Worm (Caenorhabditis elegans) whole organism, late embryonic: ENCODE measurements around the gene T11F8.1.

Experiments used
- C08G9.2 ChIP-seq: sonication (generic microtip); optimal IDR thresholded peaks from 2 replicates; lab custom pipeline; 2016; ENCODE audit warnings: mild to moderate bottlenecking, missing genetic modification characterization, moderate library complexity, missing compliant biosample characterization
- C38D4.7 ChIP-seq: fragments of 200-800 bp; sonication (Bioruptor generic); optimal IDR thresholded peaks from 2 replicates; lab custom pipeline; 2018; ENCODE audit warnings: mild to moderate bottlenecking, missing genetic modification characterization, moderate library complexity, missing compliant biosample characterization
- K09A11.1 ChIP-seq: sonication (generic microtip); optimal IDR thresholded peaks from 2 replicates; lab custom pipeline; 2017; ENCODE audit warnings: antibody characterized with exemption, mild to moderate bottlenecking, missing genetic modification characterization, missing compliant biosample characterization; ENCODE audit not compliant: insufficient read depth
- T23F11.4 ChIP-seq: fragments of 200-800 bp; sonication (Bioruptor generic); optimal IDR thresholded peaks from 2 replicates; lab custom pipeline; 2018; ENCODE audit warnings: mild to moderate bottlenecking, missing genetic modification characterization, missing compliant biosample characterization
- ama-1 ChIP-seq: fragments of 150-350 bp; optimal IDR thresholded peaks from 2 replicates; lab custom pipeline; 2014
- ceh-19 ChIP-seq: fragments of 200-800 bp; sonication (Bioruptor generic); optimal IDR thresholded peaks from 2 replicates; lab custom pipeline; 2018; ENCODE audit warnings: mild to moderate bottlenecking, missing genetic modification characterization, missing compliant biosample characterization
- ceh-2 ChIP-seq: sonication (generic microtip); optimal IDR thresholded peaks from 2 replicates; lab custom pipeline; 2016; ENCODE audit warnings: missing genotype, missing genetic modification characterization, missing compliant biosample characterization
- ceh-24 ChIP-seq: sonication (generic microtip); optimal IDR thresholded peaks from 2 replicates; lab custom pipeline; 2016; ENCODE audit warnings: mild to moderate bottlenecking, missing genetic modification characterization, missing compliant biosample characterization
- ceh-30 ChIP-seq: fragments of 150-350 bp; optimal IDR thresholded peaks from 2 replicates; lab custom pipeline; 2014; ENCODE audit warnings: missing biosample characterization, missing genetic modification characterization
- ceh-31 ChIP-seq: sonication (generic microtip); optimal IDR thresholded peaks from 2 replicates; lab custom pipeline; 2016; ENCODE audit warnings: missing genetic modification characterization, missing compliant biosample characterization
- ceh-34 ChIP-seq: sonication (generic microtip); optimal IDR thresholded peaks from 2 replicates; lab custom pipeline; 2016; ENCODE audit warnings: mild to moderate bottlenecking, missing genetic modification characterization, missing compliant biosample characterization
- ceh-9 ChIP-seq: sonication (generic microtip); optimal IDR thresholded peaks from 2 replicates; lab custom pipeline; 2016; ENCODE audit warnings: mild to moderate bottlenecking, missing genetic modification characterization, inconsistent platforms, missing compliant biosample characterization
- che-1 ChIP-seq: sonication (generic microtip); optimal IDR thresholded peaks from 2 replicates; lab custom pipeline; 2016; ENCODE audit warnings: mild to moderate bottlenecking, missing genetic modification characterization, missing compliant biosample characterization
- dmd-4 ChIP-seq: sonication (generic microtip); optimal IDR thresholded peaks from 2 replicates; lab custom pipeline; 2016; ENCODE audit warnings: borderline replicate concordance, missing genetic modification characterization, missing compliant biosample characterization
- elt-2 ChIP-seq: sonication (generic microtip); optimal IDR thresholded peaks from 2 replicates; lab custom pipeline; 2016; ENCODE audit warnings: missing genetic modification reagents, missing genetic modification characterization, missing compliant biosample characterization
- fkh-6 ChIP-seq: sonication (generic microtip); optimal IDR thresholded peaks from 2 replicates; lab custom pipeline; 2016; ENCODE audit warnings: missing genetic modification characterization, missing compliant biosample characterization
- gmeb-2 ChIP-seq: sonication (generic microtip); optimal IDR thresholded peaks from 2 replicates; lab custom pipeline; 2016; ENCODE audit warnings: missing genetic modification characterization, inconsistent platforms, missing compliant biosample characterization
- hlh-15 ChIP-seq: sonication (generic microtip); optimal IDR thresholded peaks from 2 replicates; lab custom pipeline; 2016; ENCODE audit warnings: missing genetic modification characterization, missing compliant biosample characterization
- lim-6 ChIP-seq: sonication (generic microtip); optimal IDR thresholded peaks from 2 replicates; lab custom pipeline; 2016; ENCODE audit warnings: missing genetic modification characterization, missing compliant biosample characterization
- madf-2 ChIP-seq: sonication (generic microtip); optimal IDR thresholded peaks from 2 replicates; lab custom pipeline; 2017; ENCODE audit warnings: missing genetic modification characterization, missing compliant biosample characterization
- mec-3 ChIP-seq: sonication (generic microtip); optimal IDR thresholded peaks from 2 replicates; lab custom pipeline; 2016; ENCODE audit warnings: borderline replicate concordance, missing genetic modification characterization, missing compliant biosample characterization
- nfya-1 ChIP-seq: sonication (generic microtip); optimal IDR thresholded peaks from 2 replicates; lab custom pipeline; 2017; ENCODE audit warnings: missing genetic modification characterization, mild to moderate bottlenecking, missing compliant biosample characterization, antibody characterized with exemption, moderate library complexity
- nhr-232 ChIP-seq: sonication (generic microtip); optimal IDR thresholded peaks from 2 replicates; lab custom pipeline; 2016; ENCODE audit warnings: missing genetic modification characterization, missing compliant biosample characterization
- npax-4 ChIP-seq: sonication (generic microtip); optimal IDR thresholded peaks from 2 replicates; lab custom pipeline; 2016; ENCODE audit warnings: missing genetic modification characterization, missing compliant biosample characterization
- pag-3 ChIP-seq: sonication (generic microtip); optimal IDR thresholded peaks from 2 replicates; lab custom pipeline; 2016; ENCODE audit warnings: missing compliant biosample characterization, missing genetic modification characterization, borderline replicate concordance
- pax-1 ChIP-seq: fragments of 150-350 bp; optimal IDR thresholded peaks from 2 replicates; lab custom pipeline; 2014; ENCODE audit warnings: missing biosample characterization, missing genetic modification characterization
- pha-4 ChIP-seq: fragments of 150-350 bp; optimal IDR thresholded peaks from 2 replicates; lab custom pipeline; 2018; ENCODE audit warnings: missing biosample characterization, missing genetic modification reagents, missing genetic modification characterization
- pros-1 ChIP-seq: fragments of 150-350 bp; optimal IDR thresholded peaks from 2 replicates; lab custom pipeline; 2014; ENCODE audit warnings: missing biosample characterization, missing genetic modification reagents, missing genetic modification characterization
- ref-2 ChIP-seq: sonication (generic microtip); optimal IDR thresholded peaks from 2 replicates; lab custom pipeline; 2016; ENCODE audit warnings: missing genetic modification characterization, missing compliant biosample characterization
- sox-4 ChIP-seq: sonication (generic microtip); optimal IDR thresholded peaks from 2 replicates; lab custom pipeline; 2017; ENCODE audit warnings: mild to moderate bottlenecking, missing genetic modification characterization, inconsistent platforms, missing compliant biosample characterization
- tbx-7 ChIP-seq: sonication (generic microtip); optimal IDR thresholded peaks from 2 replicates; lab custom pipeline; 2016; ENCODE audit warnings: missing genotype, missing genetic modification characterization, missing compliant biosample characterization
- ttx-3 ChIP-seq: sonication (generic microtip); optimal IDR thresholded peaks from 2 replicates; lab custom pipeline; 2016; ENCODE audit warnings: missing genetic modification reagents, missing genetic modification characterization, missing compliant biosample characterization
- unc-3 ChIP-seq, 2 experiments: fragments of 200-800 bp in 1 of 2; sonication (Bioruptor generic) in 1 of 2; sonication (generic microtip) in 1 of 2; conservative IDR thresholded peaks in 1 of 2; optimal IDR thresholded peaks in 1 of 2; 2 replicates each; pipeline versions ENCODE4 v1.3.6 to Lab custom; 2016 to 2022; ENCODE audit warnings: missing compliant biosample characterization in 2 of 2, missing genetic modification characterization in 2 of 2, missing genetic modification reagents in 1 of 2
- unc-42 ChIP-seq: sonication (generic microtip); optimal IDR thresholded peaks from 2 replicates; lab custom pipeline; 2016; ENCODE audit warnings: missing genotype, missing genetic modification characterization, missing compliant biosample characterization
- unc-55 ChIP-seq: sonication (generic microtip); optimal IDR thresholded peaks from 2 replicates; lab custom pipeline; 2017; ENCODE audit warnings: missing biosample characterization, missing genetic modification reagents, missing genetic modification characterization
- unc-86 ChIP-seq: sonication (generic microtip); optimal IDR thresholded peaks from 2 replicates; lab custom pipeline; 2016; ENCODE audit warnings: missing genetic modification characterization, missing compliant biosample characterization
- zip-5 ChIP-seq: sonication (generic microtip); optimal IDR thresholded peaks from 2 replicates; lab custom pipeline; 2016; ENCODE audit warnings: missing genetic modification characterization, missing compliant biosample characterization
- ztf-16 ChIP-seq: sonication (generic microtip); optimal IDR thresholded peaks from 2 replicates; lab custom pipeline; 2017; ENCODE audit warnings: missing genetic modification characterization, missing compliant biosample characterization

T11F8.1 gene

DNA sequence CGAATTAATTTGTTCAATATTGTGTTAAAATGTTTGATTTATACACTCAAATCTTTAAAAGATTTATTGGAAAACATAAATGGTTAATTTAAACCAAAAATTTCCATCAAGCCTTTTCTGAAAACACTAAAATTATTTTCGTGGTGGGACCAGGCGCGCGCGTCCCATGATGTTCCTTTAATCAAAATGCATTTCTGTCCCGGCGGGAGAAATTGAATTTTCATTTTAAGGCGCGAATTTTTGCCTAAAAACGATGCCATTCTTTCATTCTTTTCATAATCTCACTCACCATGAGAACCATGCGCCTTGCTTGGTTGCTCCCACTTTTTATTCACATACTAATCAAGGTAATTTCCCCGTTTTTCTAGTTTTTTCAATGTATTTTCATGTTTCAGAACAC, 9.7 kb upstream of the T11F8.1 start, which contains the start of gene rme-2:
TSS of gene rme-2 (plus strand) at position 288 of the 400 bp plus-strand sequence.
- TF ChIP-seq gmeb-2 (tag; lab: Kevin White, UChicago) (no peak), lim-6 (no peak)

DNA sequence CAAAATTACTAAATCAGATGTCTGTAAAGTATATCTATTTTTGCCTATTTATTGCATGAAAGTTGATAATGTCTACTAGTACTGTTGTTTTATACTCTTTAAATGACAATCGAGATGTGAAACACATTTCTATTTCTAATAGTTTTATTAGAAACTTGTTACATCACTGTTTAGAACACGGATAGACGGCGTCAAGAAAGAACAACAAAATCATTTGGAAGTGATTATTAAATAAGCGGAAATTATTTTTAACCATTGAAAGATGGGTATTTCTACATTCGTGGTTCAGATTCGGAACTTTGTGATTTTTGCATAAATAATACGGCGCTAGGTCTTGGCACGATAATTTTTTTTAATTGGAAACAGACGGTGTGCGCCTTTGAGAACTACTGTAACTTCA, 6.3 kb upstream of the T11F8.1 start:
- TF ChIP-seq gmeb-2 (tag; lab: Kevin White, UChicago) (no peak), nhr-232 (tag; lab: Kevin White, UChicago) (no peak), ztf-16 (no peak), ceh-19 (no peak), unc-42 (no peak), ceh-31 (tag; lab: Kevin White, UChicago) (no peak), ref-2 (tag; lab: Kevin White, UChicago) (no peak), sox-4 (tag; lab: Kevin White, UChicago) (no peak), elt-2 (tag; lab: Kevin White, UChicago) (no peak), ceh-30 (no peak), nfya-1 (tag; lab: Kevin White, UChicago) (no peak), unc-86 (no peak), ama-1 (no peak), pag-3 (tag; lab: Kevin White, UChicago) (no peak), ceh-9 (tag; lab: Kevin White, UChicago) (no peak)

- TF ChIP-seq unc-86 (no peak), ztf-16 (no peak), pros-1 (tag; lab: Kevin White, UChicago) (no peak), unc-55 (GFP tag; lab: Kevin White, UChicago) (no peak), ceh-34 (tag; lab: Kevin White, UChicago) (no peak), ceh-30 (no peak), tbx-7 (tag; lab: Kevin White, UChicago) (no peak), ceh-19 (no peak), lim-6 (no peak), ceh-9 (tag; lab: Kevin White, UChicago) (no peak), ttx-3 (tag; lab: Kevin White, UChicago) (no peak), madf-2 (tag; lab: Kevin White, UChicago) (no peak)
- TF ChIP-seq, all 69 proteins: peak for 0
Observed at ce11 chrIV:5476468-5476867, 2.9 kb upstream of the T11F8.1 start, which contains the start of gene T11F8.4. T11F8.4 (minus strand) TSS chrIV:5476568.

- TF ChIP-seq npax-4 (tag; lab: Kevin White, UChicago) = no peak
- TF ChIP-seq tbx-7 (tag; lab: Kevin White, UChicago) = no peak
- TF ChIP-seq ceh-9 (tag; lab: Kevin White, UChicago) = no peak
- TF ChIP-seq T23F11.4 (GFP tag; lab: Kevin White, UChicago) = no peak
- no peak for TF ChIP-seq lim-6
- no peak for TF ChIP-seq fkh-6 (tag; lab: Kevin White, UChicago)
- TF ChIP-seq K09A11.1 (tag; lab: Kevin White, UChicago) = no peak
- TF ChIP-seq ceh-24 = no peak
- TF ChIP-seq unc-42 = no peak
- no peak for TF ChIP-seq C38D4.7
- TF ChIP-seq dmd-4 (tag; lab: Kevin White, UChicago) = no peak
- no peak for TF ChIP-seq unc-3 (GFP tag; conservative IDR thresholded peaks at IDR 0.05; lab: Robert Waterston, UW)
- TF ChIP-seq unc-3 (tag; optimal IDR thresholded peaks at IDR 0.05; lab: Kevin White, UChicago) = no peak
- no peak for TF ChIP-seq hlh-15 (tag; lab: Kevin White, UChicago)
Observed at ce11 chrIV:5482231-5482630, 2.8 kb downstream of the T11F8.1 start, which contains the start of gene T11F8.12. T11F8.12 (minus strand) TSS chrIV:5482331.

DNA sequence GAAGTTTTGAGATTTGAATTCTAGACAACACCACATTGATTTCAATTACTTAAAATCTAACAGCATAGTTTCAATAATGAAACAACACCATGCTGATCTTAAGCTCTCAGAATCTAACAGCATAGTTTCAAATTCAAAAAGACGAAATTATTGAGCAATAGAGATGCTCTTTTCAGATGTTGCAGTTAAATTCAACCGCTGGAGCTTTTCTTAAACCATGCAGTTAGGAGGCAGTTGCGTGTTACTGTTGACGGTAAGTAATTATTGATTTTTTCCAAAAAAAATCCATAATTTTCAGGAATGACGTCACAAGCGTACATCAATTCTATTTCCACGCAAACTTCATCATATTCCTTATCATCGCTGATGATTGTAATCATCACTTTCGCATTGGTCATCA, 3.3 kb downstream of the T11F8.1 start, which contains the start of gene T11F8.5:
TSS of gene T11F8.5 (plus strand) at position 301 of the 400 bp plus-strand sequence.
- TF ChIP-seq ztf-16 (no peak), C08G9.2 (tag; lab: Kevin White, UChicago) (no peak), che-1 (tag; lab: Kevin White, UChicago) (no peak), ceh-2 (tag; lab: Kevin White, UChicago) (no peak), mec-3 (tag; lab: Kevin White, UChicago) (no peak), unc-3 (GFP tag; conservative IDR thresholded peaks at IDR 0.05; lab: Robert Waterston, UW) (no peak), unc-3 (tag; optimal IDR thresholded peaks at IDR 0.05; lab: Kevin White, UChicago) (no peak), zip-5 (tag; lab: Kevin White, UChicago) (no peak), npax-4 (tag; lab: Kevin White, UChicago) (no peak), T23F11.4 (GFP tag; lab: Kevin White, UChicago) (no peak), pha-4 (tag; lab: Kevin White, UChicago) (no peak), pax-1 (tag; lab: Kevin White, UChicago) (no peak)
